Worm (Caenorhabditis elegans) whole organism, young adult: ENCODE measurements around the gene Y55H10A.2.

Experiments used
- B0019.2 ChIP-seq: fragments of 200-800 bp; sonication (Bioruptor generic); conservative IDR thresholded peaks from 2 replicates; pipeline ENCODE4 v1.3.6; 2022; ENCODE audit warnings: missing genetic modification reagents, missing genetic modification characterization, missing compliant biosample characterization
- C17E4.6 ChIP-seq: fragments of 200-800 bp; sonication (Bioruptor generic); IDR thresholded peaks from 2 replicates; pipeline ENCODE4 v1.3.6; 2022; ENCODE audit warnings: missing genetic modification reagents, missing genetic modification characterization, missing compliant biosample characterization
- D2030.7 ChIP-seq: fragments of 200-800 bp; sonication (Bioruptor generic); IDR thresholded peaks from 2 replicates; pipeline ENCODE4 v1.3.6; 2022; ENCODE audit warnings: missing genetic modification reagents, missing genetic modification characterization, missing compliant biosample characterization
- F33H1.4 ChIP-seq: fragments of 200-800 bp; sonication (Bioruptor generic); IDR thresholded peaks from 2 replicates; pipeline ENCODE4 v1.3.6; 2022; ENCODE audit warnings: missing genetic modification reagents, missing genetic modification characterization, missing compliant biosample characterization
- F39B2.1 ChIP-seq: fragments of 200-800 bp; sonication (Bioruptor generic); IDR thresholded peaks from 2 replicates; pipeline ENCODE4 v1.3.6; 2022; ENCODE audit warnings: missing genetic modification reagents, missing genetic modification characterization, missing compliant biosample characterization
- F57A8.1 ChIP-seq: fragments of 200-800 bp; sonication (Bioruptor generic); optimal IDR thresholded peaks from 2 replicates; lab custom pipeline; 2018; ENCODE audit warnings: mild to moderate bottlenecking, missing genetic modification characterization, moderate library complexity, missing compliant biosample characterization
- F57C9.4 ChIP-seq: sonication (generic microtip); optimal IDR thresholded peaks from 2 replicates; lab custom pipeline; 2017; ENCODE audit warnings: mild to moderate bottlenecking, missing genetic modification characterization, missing compliant biosample characterization
- K11D2.4 ChIP-seq: fragments of 200-800 bp; sonication (Bioruptor generic); IDR thresholded peaks from 2 replicates; pipeline ENCODE4 v1.3.6; 2022; ENCODE audit warnings: missing genetic modification reagents, missing genetic modification characterization, missing compliant biosample characterization
- T07F8.4 ChIP-seq: sonication (generic microtip); optimal IDR thresholded peaks from 2 replicates; lab custom pipeline; 2016; ENCODE audit warnings: mild to moderate bottlenecking, missing genetic modification characterization, moderate library complexity, missing compliant biosample characterization
- T26A5.8 ChIP-seq: sonication (generic microtip); optimal IDR thresholded peaks from 2 replicates; lab custom pipeline; 2016; ENCODE audit warnings: missing genetic modification characterization, missing compliant biosample characterization
- Y95B8A.8 ChIP-seq: fragments of 200-800 bp; sonication (Bioruptor generic); IDR thresholded peaks from 2 replicates; pipeline ENCODE4 v1.3.6; 2022; ENCODE audit warnings: missing genetic modification reagents, missing genetic modification characterization, missing compliant biosample characterization
- ama-1 ChIP-seq, 3 experiments: fragments of 150-350 bp in 1 of 3; sonication (generic microtip) in 2 of 3; optimal IDR thresholded peaks; 2 replicates each; lab custom pipeline; 2014 to 2018; ENCODE audit warnings: missing biosample characterization in 2 of 3, missing genetic modification characterization in 2 of 3, missing genetic modification reagents in 2 of 3
- athp-1 ChIP-seq: sonication (generic microtip); optimal IDR thresholded peaks from 2 replicates; lab custom pipeline; 2017; ENCODE audit warnings: mild to moderate bottlenecking, missing genetic modification characterization, missing compliant biosample characterization
- attf-5 ChIP-seq: fragments of 200-800 bp; sonication (Bioruptor generic); optimal IDR thresholded peaks from 2 replicates; lab custom pipeline; 2018; ENCODE audit warnings: mild to moderate bottlenecking, missing genetic modification characterization, missing compliant biosample characterization
- attf-6 ChIP-seq: fragments of 200-800 bp; sonication (Bioruptor generic); IDR thresholded peaks from 2 replicates; pipeline ENCODE4 v1.3.6; 2022; ENCODE audit warnings: missing genetic modification reagents, missing genetic modification characterization, missing compliant biosample characterization
- bed-1 ChIP-seq: fragments of 200-800 bp; sonication (Bioruptor generic); IDR thresholded peaks from 2 replicates; pipeline ENCODE4 v1.3.6; 2022; ENCODE audit warnings: missing genetic modification reagents, missing genetic modification characterization, missing compliant biosample characterization
- cebp-2 ChIP-seq: fragments of 200-800 bp; sonication (Bioruptor generic); IDR thresholded peaks from 2 replicates; pipeline ENCODE4 v1.3.6; 2022; ENCODE audit warnings: missing genetic modification characterization, missing compliant biosample characterization
- ceh-58 ChIP-seq: fragments of 200-800 bp; sonication (Bioruptor generic); IDR thresholded peaks from 2 replicates; pipeline ENCODE4 v1.3.6; 2022; ENCODE audit warnings: missing genetic modification characterization, missing compliant biosample characterization
- chd-7 ChIP-seq: sonication (generic microtip); optimal IDR thresholded peaks from 2 replicates; lab custom pipeline; 2016; ENCODE audit warnings: mild to moderate bottlenecking, missing genetic modification characterization, moderate library complexity, missing compliant biosample characterization
- die-1 ChIP-seq: sonication (generic microtip); optimal IDR thresholded peaks from 2 replicates; lab custom pipeline; 2016; ENCODE audit warnings: missing genotype, mild to moderate bottlenecking, missing genetic modification characterization, missing compliant biosample characterization
- dox-1 ChIP-seq: fragments of 200-800 bp; sonication (Bioruptor generic); IDR thresholded peaks from 2 replicates; pipeline ENCODE4 v1.3.6; 2022; ENCODE audit warnings: missing genetic modification reagents, missing genetic modification characterization, missing compliant biosample characterization
- efl-1 ChIP-seq: fragments of 150-350 bp; optimal IDR thresholded peaks from 2 replicates; lab custom pipeline; 2014; ENCODE audit warnings: missing biosample characterization, missing genetic modification reagents, missing genetic modification characterization
- egl-18 ChIP-seq: fragments of 200-800 bp; sonication (Bioruptor generic); IDR thresholded peaks from 2 replicates; pipeline ENCODE4 v1.3.6; 2022; ENCODE audit warnings: missing genetic modification reagents, missing genetic modification characterization, missing compliant biosample characterization
- egrh-3 ChIP-seq: fragments of 200-800 bp; sonication (Bioruptor generic); IDR thresholded peaks from 2 replicates; pipeline ENCODE4 v1.3.6; 2022; ENCODE audit warnings: missing genetic modification reagents, missing genetic modification characterization, missing compliant biosample characterization
- ekl-4 ChIP-seq: fragments of 200-800 bp; sonication (Bioruptor generic); IDR thresholded peaks from 2 replicates; pipeline ENCODE4 v1.3.6; 2022; ENCODE audit warnings: missing genetic modification reagents, missing genetic modification characterization, missing compliant biosample characterization
- gei-17 ChIP-seq: fragments of 200-800 bp; sonication (Bioruptor generic); optimal IDR thresholded peaks from 2 replicates; lab custom pipeline; 2018; ENCODE audit warnings: mild to moderate bottlenecking, missing genetic modification characterization, missing compliant biosample characterization
- hmg-1.2 ChIP-seq: fragments of 200-800 bp; sonication (Bioruptor generic); IDR thresholded peaks from 2 replicates; pipeline ENCODE4 v1.3.6; 2022; ENCODE audit warnings: missing genetic modification reagents, missing genetic modification characterization, missing compliant biosample characterization
- hmg-20 ChIP-seq: fragments of 200-800 bp; sonication (Bioruptor generic); IDR thresholded peaks from 2 replicates; pipeline ENCODE4 v1.3.6; 2022; ENCODE audit warnings: missing genetic modification reagents, missing genetic modification characterization, missing compliant biosample characterization
- hrde-1 ChIP-seq: sonication (generic microtip); optimal IDR thresholded peaks from 2 replicates; lab custom pipeline; 2016; ENCODE audit warnings: missing genetic modification characterization, mild to moderate bottlenecking, missing compliant biosample characterization, moderate library complexity, missing genotype, missing genetic modification reagents, borderline replicate concordance
- hsf-1 ChIP-seq: fragments of 200-800 bp; sonication (Bioruptor generic); IDR thresholded peaks from 2 replicates; pipeline ENCODE4 v1.3.6; 2022; ENCODE audit warnings: missing genetic modification reagents, missing genetic modification characterization, missing compliant biosample characterization
- lag-1 ChIP-seq: fragments of 200-800 bp; sonication (Bioruptor generic); IDR thresholded peaks from 2 replicates; pipeline ENCODE4 v1.3.6; 2022; ENCODE audit warnings: missing genetic modification reagents, missing genetic modification characterization, missing compliant biosample characterization
- lin-26 ChIP-seq: fragments of 200-800 bp; sonication (Bioruptor generic); IDR thresholded peaks from 2 replicates; pipeline ENCODE4 v1.3.6; 2022; ENCODE audit warnings: missing genetic modification reagents, missing genetic modification characterization, missing compliant biosample characterization
- lin-40 ChIP-seq: sonication (generic microtip); optimal IDR thresholded peaks from 2 replicates; lab custom pipeline; 2016; ENCODE audit warnings: missing genetic modification characterization, mild to moderate bottlenecking, missing compliant biosample characterization, missing genotype, missing genetic modification reagents
- lir-1 ChIP-seq: fragments of 200-800 bp; sonication (Bioruptor generic); conservative IDR thresholded peaks from 2 replicates; pipeline ENCODE4 v1.3.6; 2022; ENCODE audit warnings: missing genetic modification reagents, missing genetic modification characterization, missing compliant biosample characterization
- mxl-1 ChIP-seq: sonication (generic microtip); optimal IDR thresholded peaks from 2 replicates; lab custom pipeline; 2016; ENCODE audit warnings: missing genetic modification characterization, missing compliant biosample characterization
- nfya-1 ChIP-seq: sonication (generic microtip); optimal IDR thresholded peaks from 2 replicates; lab custom pipeline; 2017; ENCODE audit warnings: antibody characterized with exemption, missing compliant biosample characterization, missing genetic modification characterization, borderline replicate concordance; ENCODE audit not compliant: insufficient read depth
- nhr-80 ChIP-seq: sonication (generic microtip); optimal IDR thresholded peaks from 2 replicates; lab custom pipeline; 2016; ENCODE audit warnings: missing genetic modification characterization, missing compliant biosample characterization
- nhr-90 ChIP-seq: sonication (generic microtip); optimal IDR thresholded peaks from 2 replicates; lab custom pipeline; 2016; ENCODE audit warnings: missing genotype, mild to moderate bottlenecking, missing genetic modification characterization, missing compliant biosample characterization
- sea-2 ChIP-seq: fragments of 200-800 bp; sonication (Bioruptor generic); IDR thresholded peaks from 2 replicates; pipeline ENCODE4 v1.3.6; 2022; ENCODE audit warnings: missing genetic modification characterization, missing compliant biosample characterization
- snpc-1.1 ChIP-seq: sonication (generic microtip); optimal IDR thresholded peaks from 2 replicates; lab custom pipeline; 2017; ENCODE audit warnings: missing genetic modification characterization, mild to moderate bottlenecking, missing compliant biosample characterization, antibody characterized with exemption, moderate library complexity, missing genotype, missing genetic modification reagents; ENCODE audit not compliant: insufficient read depth
- snpc-3.4 ChIP-seq: sonication (generic microtip); optimal IDR thresholded peaks from 2 replicates; lab custom pipeline; 2017; ENCODE audit warnings: missing genetic modification characterization, mild to moderate bottlenecking, missing compliant biosample characterization, antibody characterized with exemption, moderate library complexity, missing genotype, missing genetic modification reagents
- tbx-9 ChIP-seq: sonication (generic microtip); optimal IDR thresholded peaks from 2 replicates; lab custom pipeline; 2016; ENCODE audit warnings: borderline replicate concordance, missing genetic modification characterization, inconsistent platforms, missing compliant biosample characterization
- tlf-1 ChIP-seq: fragments of 200-800 bp; sonication (Bioruptor generic); optimal IDR thresholded peaks from 2 replicates; lab custom pipeline; 2018; ENCODE audit warnings: mild to moderate bottlenecking, missing genetic modification characterization, missing compliant biosample characterization
- zfh-2 ChIP-seq: fragments of 200-800 bp; sonication (Bioruptor generic); conservative IDR thresholded peaks from 2 replicates; pipeline ENCODE4 v1.3.6; 2022; ENCODE audit warnings: missing genetic modification reagents, missing genetic modification characterization, missing compliant biosample characterization
- zim-3 ChIP-seq: sonication (generic microtip); optimal IDR thresholded peaks from 2 replicates; lab custom pipeline; 2017; ENCODE audit warnings: mild to moderate bottlenecking, missing genetic modification characterization, moderate library complexity, missing compliant biosample characterization
- ztf-22 ChIP-seq: fragments of 200-800 bp; sonication (Bioruptor generic); optimal IDR thresholded peaks from 2 replicates; lab custom pipeline; 2018; ENCODE audit warnings: mild to moderate bottlenecking, missing genetic modification characterization, moderate library complexity, missing compliant biosample characterization
- ztf-25 ChIP-seq: fragments of 200-800 bp; sonication (Bioruptor generic); IDR thresholded peaks from 2 replicates; pipeline ENCODE4 v1.3.6; 2022; ENCODE audit warnings: missing genetic modification reagents, missing genetic modification characterization, missing compliant biosample characterization
- ztf-6 ChIP-seq: fragments of 200-800 bp; sonication (Bioruptor generic); IDR thresholded peaks from 2 replicates; pipeline ENCODE4 v1.3.6; 2022; ENCODE audit warnings: missing genetic modification reagents, missing genetic modification characterization, missing compliant biosample characterization

The Y55H10A.2 gene

DNA sequence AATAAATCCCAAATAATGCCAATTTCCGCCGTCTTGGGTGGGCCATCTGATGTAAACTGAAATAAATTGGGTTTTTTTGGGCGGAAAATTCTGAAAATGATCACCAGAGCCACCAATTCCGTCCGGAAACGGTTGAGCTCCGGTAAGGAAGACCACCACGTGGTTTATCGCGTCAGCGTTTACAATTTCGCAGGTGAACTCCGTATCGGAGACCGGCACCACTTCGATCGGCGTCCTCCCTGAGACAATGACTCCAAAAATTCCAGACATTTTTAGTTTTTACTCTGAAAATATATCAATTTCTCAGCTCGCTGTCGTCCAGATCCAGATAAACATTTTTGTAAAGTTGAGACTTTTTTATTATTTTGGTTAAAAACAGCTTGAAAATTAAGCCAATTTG is 26.7 kb upstream of the Y55H10A.2 start, which contains the start of gene F42A6.6 (continued):
- peak; percentile 20; the same call in 1 of the 2 replicates for TF ChIP-seq D2030.7 (GFP tag; lab: Robert Waterston, UW)
- peak; percentile 94 for TF ChIP-seq T26A5.8 (tag; lab: Kevin White, UChicago)
- 0 out of 2 replicates have a peak, but pooled peaks have one; percentile 5 for TF ChIP-seq egl-18 (GFP tag; lab: Robert Waterston, UW)
- TF ChIP-seq hmg-1.2 (GFP tag; lab: Robert Waterston, UW) = peak; percentile 60
- TF ChIP-seq F57A8.1 = no peak
- no peak for TF ChIP-seq T07F8.4
- peak; percentile 92 for TF ChIP-seq hrde-1 (tag; lab: Kevin White, UChicago)
- peak; percentile 85 for TF ChIP-seq athp-1 (tag; lab: Kevin White, UChicago)
- peak; percentile 15 for TF ChIP-seq tbx-9 (tag; lab: Kevin White, UChicago)
- TF ChIP-seq dox-1 (GFP tag; lab: Robert Waterston, UW) = no peak
- peak; percentile 67 for TF ChIP-seq F33H1.4 (GFP tag; lab: Robert Waterston, UW)
- TF ChIP-seq ceh-58 (GFP tag; lab: Robert Waterston, UW) = peak; percentile 72; the same call in 1 of the 2 replicates
- TF ChIP-seq snpc-3.4 (tag; lab: Kevin White, UChicago) = peak; percentile 78
- TF ChIP-seq F57C9.4 (tag; lab: Kevin White, UChicago) = peak; percentile 66
- peak; percentile 52; the same call in 1 of the 2 replicates for TF ChIP-seq ztf-6 (GFP tag; lab: Robert Waterston, UW)
- no peak; the same call in 1 of the 2 replicates for TF ChIP-seq hsf-1 (GFP tag; lab: Robert Waterston, UW)
- TF ChIP-seq zim-3 = peak; percentile 62
- peak; percentile 23 for TF ChIP-seq ztf-22 (GFP tag; lab: Kevin White, UChicago)
- TF ChIP-seq ztf-25 = 0 out of 2 replicates have a peak, but pooled peaks have one; percentile 53
- TF ChIP-seq tlf-1 (GFP tag; lab: Kevin White, UChicago) = peak; percentile 86
- TF ChIP-seq die-1 = peak; percentile 77
- TF ChIP-seq lin-26 (GFP tag; lab: Robert Waterston, UW) = peak; percentile 64
- TF ChIP-seq K11D2.4 (GFP tag; lab: Robert Waterston, UW) = no peak; the same call in 1 of the 2 replicates
- TF ChIP-seq nfya-1 (tag; lab: Kevin White, UChicago) = no peak
- peak; percentile 86 for TF ChIP-seq attf-6 (GFP tag; lab: Robert Waterston, UW)
- 0 out of 2 replicates have a peak, but pooled peaks have one; percentile 39 for TF ChIP-seq hmg-20 (GFP tag; lab: Robert Waterston, UW)
- TF ChIP-seq mxl-1 = no peak
- peak; percentile 4 for TF ChIP-seq lin-40 (tag; lab: Kevin White, UChicago)
- peak; percentile 88 for TF ChIP-seq chd-7 (tag; lab: Kevin White, UChicago)
- peak; percentile 42 for TF ChIP-seq attf-5 (GFP tag; lab: Kevin White, UChicago)
- peak; percentile 82 for TF ChIP-seq cebp-2 (GFP tag; lab: Robert Waterston, UW)
- peak; percentile 40 for TF ChIP-seq nhr-90
- no peak for TF ChIP-seq nhr-80 (tag; lab: Kevin White, UChicago)
- TF ChIP-seq egrh-3 (GFP tag; lab: Robert Waterston, UW) = no peak
- no peak for TF ChIP-seq bed-1 (GFP tag; lab: Robert Waterston, UW)
- no peak for TF ChIP-seq snpc-1.1 (tag; lab: Kevin White, UChicago)
- peak; percentile 88; the same call in 1 of the 2 replicates for TF ChIP-seq C17E4.6
- TF ChIP-seq B0019.2 (GFP tag; lab: Robert Waterston, UW) = no peak
- no peak for TF ChIP-seq lag-1 (GFP tag; lab: Robert Waterston, UW)
- peak; percentile 75; the same call in 1 of the 2 replicates for TF ChIP-seq F39B2.1 (GFP tag; lab: Robert Waterston, UW)
- TF ChIP-seq gei-17 = peak; percentile 45
- TF ChIP-seq ama-1 (optimal IDR thresholded peaks at IDR 0.05; lab: Kevin White, UChicago) = no peak
- TF ChIP-seq ama-1 (GFP tag; optimal IDR thresholded peaks at IDR 0.05; lab: Kevin White, UChicago) = peak; percentile 16 to 77
- TF ChIP-seq lir-1 (GFP tag; lab: Robert Waterston, UW) = 0 out of 2 replicates have a peak, but pooled peaks have one; percentile 39
- TF ChIP-seq zfh-2 = no peak
- no peak; the same call in 1 of the 2 replicates for TF ChIP-seq Y95B8A.8
- peak; percentile 86 for TF ChIP-seq ekl-4
- no peak for TF ChIP-seq efl-1 (GFP tag; lab: Kevin White, UChicago)
- no peak for TF ChIP-seq sea-2 (GFP tag; lab: Robert Waterston, UW)
